Worm (Caenorhabditis elegans) whole organism, L4 larva: ENCODE results near the gene F31F4.11.
A peak's percentile ranks its signal among the peaks of the same experiment; 100 is the strongest.

Experiments used
- F44E2.7 ChIP-seq: fragments of 200-800 bp; sonication (Bioruptor generic); IDR thresholded peaks from 2 replicates; pipeline ENCODE4 v2.1.2; 2022; ENCODE audit warnings: missing genetic modification characterization, missing compliant biosample characterization
- R02D3.7 ChIP-seq: fragments of 150-350 bp; sonication (generic microtip); optimal IDR thresholded peaks from 3 replicates; lab custom pipeline; 2014; ENCODE audit warnings: missing biosample characterization, missing genetic modification characterization
- T20F7.1 ChIP-seq: fragments of 200-800 bp; sonication (Bioruptor generic); optimal IDR thresholded peaks from 2 replicates; lab custom pipeline; 2018; ENCODE audit warnings: mild to moderate bottlenecking, missing genetic modification characterization, missing compliant biosample characterization
- Y105C5A.15 ChIP-seq: fragments of 200-800 bp; sonication (Bioruptor generic); IDR thresholded peaks from 2 replicates; pipeline ENCODE4 v1.3.6; 2022; ENCODE audit warnings: missing genetic modification characterization, missing compliant biosample characterization
- Y5F2A.4 ChIP-seq: fragments of 200-800 bp; sonication (Bioruptor generic); optimal IDR thresholded peaks from 2 replicates; lab custom pipeline; 2018; ENCODE audit warnings: mild to moderate bottlenecking, missing genetic modification characterization, missing compliant biosample characterization
- aha-1 ChIP-seq: fragments of 150-350 bp; peaks from one replicate; lab custom pipeline; 2014; ENCODE audit warnings: missing biosample characterization, missing genetic modification characterization
- ceh-32 ChIP-seq: sonication (generic microtip); optimal IDR thresholded peaks from 2 replicates; lab custom pipeline; 2016; ENCODE audit warnings: mild to moderate bottlenecking, missing genetic modification characterization, missing compliant biosample characterization; ENCODE audit not compliant: poor library complexity
- ceh-62 ChIP-seq: sonication (generic microtip); optimal IDR thresholded peaks from 2 replicates; lab custom pipeline; 2017; ENCODE audit warnings: missing biosample characterization, missing genetic modification characterization
- ceh-82 ChIP-seq: sonication (generic microtip); optimal IDR thresholded peaks from 2 replicates; lab custom pipeline; 2017; ENCODE audit warnings: missing biosample characterization, missing genetic modification characterization
- dmd-6 ChIP-seq: fragments of 200-800 bp; sonication (Bioruptor generic); IDR thresholded peaks from 2 replicates; pipeline ENCODE4 v1.3.6; 2022; ENCODE audit warnings: missing genetic modification reagents, missing genetic modification characterization, missing compliant biosample characterization
- dpl-1 ChIP-seq: fragments of 150-350 bp; optimal IDR thresholded peaks from 2 replicates; lab custom pipeline; 2014; ENCODE audit warnings: missing biosample characterization, missing genetic modification reagents, missing genetic modification characterization
- duxl-1 ChIP-seq: sonication (generic microtip); optimal IDR thresholded peaks from 2 replicates; lab custom pipeline; 2016; ENCODE audit warnings: mild to moderate bottlenecking, missing genetic modification characterization, moderate library complexity, missing compliant biosample characterization; ENCODE audit not compliant: poor library complexity
- gei-8 ChIP-seq: fragments of 200-800 bp; sonication (Bioruptor generic); optimal IDR thresholded peaks from 2 replicates; lab custom pipeline; 2018; ENCODE audit warnings: mild to moderate bottlenecking, missing genetic modification characterization, missing compliant biosample characterization
- hif-1 ChIP-seq, 2 experiments: sonication (generic microtip); optimal IDR thresholded peaks; 2 replicates each; lab custom pipeline; 2016 to 2017; ENCODE audit warnings: missing compliant biosample characterization in 2 of 2, missing genetic modification characterization in 2 of 2, missing genetic modification reagents in 2 of 2, missing genotype in 2 of 2, mild to moderate bottlenecking in 1 of 2
- hlh-11 ChIP-seq: fragments of 200-800 bp; sonication (Bioruptor generic); optimal IDR thresholded peaks from 2 replicates; lab custom pipeline; 2018; ENCODE audit warnings: mild to moderate bottlenecking, missing genetic modification characterization, missing compliant biosample characterization
- hlh-30 ChIP-seq: sonication (generic microtip); optimal IDR thresholded peaks from 2 replicates; lab custom pipeline; 2017; ENCODE audit warnings: antibody characterized with exemption, mild to moderate bottlenecking, missing genetic modification characterization, missing compliant biosample characterization; ENCODE audit not compliant: insufficient read depth
- hmg-1.1 ChIP-seq: fragments of 200-800 bp; sonication (Bioruptor generic); IDR thresholded peaks from 2 replicates; pipeline ENCODE4 v1.3.6; 2022; ENCODE audit warnings: missing genetic modification reagents, missing genetic modification characterization, missing compliant biosample characterization
- lim-7 ChIP-seq: fragments of 200-800 bp; sonication (Bioruptor generic); IDR thresholded peaks from 2 replicates; pipeline ENCODE4 v1.3.6; 2022; ENCODE audit warnings: missing genetic modification characterization, missing compliant biosample characterization
- madf-9 ChIP-seq: fragments of 200-800 bp; sonication (Bioruptor generic); conservative IDR thresholded peaks from 2 replicates; pipeline ENCODE4 v1.3.6; 2022; ENCODE audit warnings: missing genetic modification reagents, missing genetic modification characterization, missing compliant biosample characterization
- mdl-1 ChIP-seq, 2 experiments: fragments of 150-350 bp in 1 of 2; sonication (generic microtip) in 1 of 2; optimal IDR thresholded peaks; 2 replicates each; lab custom pipeline; 2014 to 2017; ENCODE audit warnings: missing biosample characterization in 2 of 2, missing genetic modification characterization in 2 of 2
- mdt-29 ChIP-seq: fragments of 200-800 bp; sonication (Bioruptor generic); IDR thresholded peaks from 2 replicates; pipeline ENCODE4 v1.3.6; 2022; ENCODE audit warnings: missing genetic modification reagents, missing genetic modification characterization, missing compliant biosample characterization
- mep-1 ChIP-seq: fragments of 150-350 bp; sonication (generic microtip); optimal IDR thresholded peaks from 3 replicates; lab custom pipeline; 2014; ENCODE audit warnings: missing biosample characterization, missing genetic modification characterization
- mxl-2 ChIP-seq: fragments of 200-800 bp; sonication (Bioruptor generic); conservative IDR thresholded peaks from 2 replicates; pipeline ENCODE4 v1.3.6; 2022; ENCODE audit warnings: missing genetic modification reagents, missing genetic modification characterization, missing compliant biosample characterization
- mxl-3 ChIP-seq: fragments of 200-800 bp; sonication (Bioruptor generic); optimal IDR thresholded peaks from 2 replicates; lab custom pipeline; 2018; ENCODE audit warnings: mild to moderate bottlenecking, missing genetic modification characterization, missing compliant biosample characterization
- nhr-10 ChIP-seq: fragments of 150-350 bp; optimal IDR thresholded peaks from 2 replicates; lab custom pipeline; 2014; ENCODE audit warnings: missing biosample characterization, missing genetic modification characterization
- nhr-25 ChIP-seq: sonication (generic microtip); optimal IDR thresholded peaks from 2 replicates; lab custom pipeline; 2017; ENCODE audit warnings: missing genetic modification characterization, mild to moderate bottlenecking, missing compliant biosample characterization, antibody characterized with exemption, moderate library complexity, borderline replicate concordance; ENCODE audit not compliant: insufficient read depth
- nhr-28 ChIP-seq: fragments of 150-350 bp; optimal IDR thresholded peaks from 2 replicates; lab custom pipeline; 2014; ENCODE audit warnings: missing biosample characterization, missing genetic modification characterization
- nhr-42 ChIP-seq: fragments of 200-800 bp; sonication (Bioruptor generic); IDR thresholded peaks from 2 replicates; pipeline ENCODE4 v1.3.6; 2022; ENCODE audit warnings: missing genetic modification characterization, missing compliant biosample characterization
- nhr-6 ChIP-seq: fragments of 150-350 bp; optimal IDR thresholded peaks from 2 replicates; lab custom pipeline; 2014; ENCODE audit warnings: missing biosample characterization, missing genetic modification characterization
- nhr-77 ChIP-seq: fragments of 150-350 bp; optimal IDR thresholded peaks from 2 replicates; lab custom pipeline; 2014; ENCODE audit warnings: missing biosample characterization, missing genetic modification characterization
- rbr-2 ChIP-seq: sonication (generic microtip); optimal IDR thresholded peaks from 2 replicates; lab custom pipeline; 2016; ENCODE audit warnings: missing genotype, missing genetic modification characterization, missing compliant biosample characterization
- snpc-4 ChIP-seq: fragments of 150-350 bp; optimal IDR thresholded peaks from 2 replicates; lab custom pipeline; 2014; ENCODE audit warnings: missing biosample characterization, missing genetic modification characterization
- spr-3 ChIP-seq: fragments of 200-800 bp; sonication (Bioruptor generic); optimal IDR thresholded peaks from 2 replicates; lab custom pipeline; 2018; ENCODE audit warnings: mild to moderate bottlenecking, missing genetic modification characterization, missing compliant biosample characterization
- unc-39 ChIP-seq: sonication (generic microtip); optimal IDR thresholded peaks from 2 replicates; lab custom pipeline; 2017; ENCODE audit warnings: missing biosample characterization, missing genetic modification characterization
- vab-7 ChIP-seq: fragments of 200-800 bp; sonication (Bioruptor generic); IDR thresholded peaks from 2 replicates; pipeline ENCODE4 v1.3.6; 2022; ENCODE audit warnings: missing genetic modification reagents, missing genetic modification characterization, missing compliant biosample characterization
- zfp-3 ChIP-seq: fragments of 200-800 bp; sonication (Bioruptor generic); conservative IDR thresholded peaks from 2 replicates; pipeline ENCODE4 v1.3.6; 2022; ENCODE audit warnings: missing genetic modification reagents, missing genetic modification characterization, missing compliant biosample characterization

F31F4.11 gene

DNA sequence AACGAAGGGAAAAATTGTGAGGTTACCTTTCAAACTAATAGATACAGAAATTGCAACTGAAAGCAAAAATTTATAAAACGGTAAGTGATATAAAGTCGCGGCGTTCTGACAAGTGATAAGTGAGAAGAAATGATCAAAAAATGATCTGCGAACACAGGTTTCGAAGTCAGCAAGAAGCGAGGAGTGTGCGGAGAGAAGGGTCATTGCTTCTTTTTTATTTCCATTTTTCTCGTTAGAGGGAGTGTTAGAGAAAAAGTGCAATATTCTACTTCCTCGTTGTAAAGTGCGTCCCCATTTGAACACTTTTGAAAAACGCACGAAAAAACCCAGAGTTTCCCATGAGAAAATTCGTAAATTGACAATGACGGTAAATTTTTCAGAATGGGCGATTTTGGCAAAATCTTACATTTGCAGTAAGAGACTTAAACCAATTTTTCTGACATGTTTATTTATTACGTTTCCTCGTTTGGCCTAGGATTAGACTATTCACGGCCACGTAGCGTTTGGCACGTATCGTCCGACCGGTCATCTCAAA, 12.4 kb upstream of the F31F4.11 start, which contains the start of the genes fbxa-72 and srx-21 (continued):
- TF ChIP-seq gei-8 (GFP tag; lab: Kevin White, UChicago) (no peak), ceh-32 (tag; lab: Kevin White, UChicago) (no peak), lim-7 (GFP tag; lab: Robert Waterston, UW) (no peak), hif-1 (tag; optimal IDR thresholded peaks at IDR 0.05; lab: Kevin White, UChicago) (peak in 1 of 2 experiments; percentile 57)
- TF ChIP-seq, all 104 proteins: peak for 14

DNA sequence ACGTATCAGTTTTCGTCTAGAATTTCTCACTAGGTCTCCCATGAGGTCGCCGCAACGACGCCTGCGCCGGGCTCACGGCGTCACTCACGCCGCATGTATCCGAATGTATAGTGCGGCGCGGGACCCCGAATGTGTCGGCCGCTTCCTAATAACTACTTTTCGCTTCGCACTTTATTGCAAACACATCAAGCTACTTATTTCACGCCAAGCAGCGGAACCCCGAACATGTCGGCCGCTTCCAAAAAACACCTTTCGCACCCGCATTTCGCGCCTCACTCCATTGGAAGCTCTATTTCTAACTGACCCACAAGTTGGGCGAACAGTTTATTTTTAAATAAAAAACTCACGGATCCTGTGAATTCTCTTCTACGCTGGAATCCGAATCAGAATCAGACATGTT, 11.9 kb upstream of the F31F4.11 start:
- TF ChIP-seq unc-39 (tag; lab: Kevin White, UChicago) = no peak
- no peak for TF ChIP-seq rbr-2 (tag; lab: Kevin White, UChicago)
- TF ChIP-seq spr-3 (GFP tag; lab: Kevin White, UChicago) = no peak
- TF ChIP-seq vab-7 = no peak
- no peak for TF ChIP-seq ceh-82 (tag; lab: Kevin White, UChicago)
- TF ChIP-seq aha-1 (tag; lab: Kevin White, UChicago) = no peak
- no peak for TF ChIP-seq mxl-2 (GFP tag; lab: Robert Waterston, UW)

DNA sequence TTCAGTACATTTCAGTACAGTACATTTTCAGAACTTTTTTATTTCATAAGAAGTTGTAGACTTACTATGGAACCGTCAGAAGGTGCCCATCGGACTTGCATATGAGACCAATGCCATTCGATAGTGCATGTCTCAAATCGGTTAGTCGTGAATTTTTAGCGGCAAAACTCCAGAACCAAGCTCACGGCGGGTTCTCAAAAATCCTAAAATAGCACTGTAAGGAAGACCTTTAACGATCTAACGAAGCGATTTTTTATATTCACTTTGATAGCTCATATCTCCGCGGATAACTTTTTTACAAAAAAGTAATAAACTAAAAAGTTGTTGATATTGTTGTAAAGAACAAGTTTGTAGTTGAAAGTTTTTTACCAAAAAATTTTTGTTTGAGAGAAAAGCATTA, 10.0 kb upstream of the F31F4.11 start, which contains the start of gene sru-25:
Gene sru-25, minus strand, starts transcription at position 101 of the 400 bp plus-strand sequence.
- no peak for TF ChIP-seq Y105C5A.15 (GFP tag; lab: Robert Waterston, UW)
- no peak for TF ChIP-seq R02D3.7 (tag; lab: Kevin White, UChicago)
- TF ChIP-seq hlh-11 (tag; lab: Kevin White, UChicago) = no peak
- no peak for TF ChIP-seq T20F7.1 (GFP tag; lab: Kevin White, UChicago)
- no peak for TF ChIP-seq spr-3 (GFP tag; lab: Kevin White, UChicago)
- TF ChIP-seq F44E2.7 (GFP tag; lab: Robert Waterston, UW) = no peak
- TF ChIP-seq gei-8 (GFP tag; lab: Kevin White, UChicago) = no peak
- no peak for TF ChIP-seq nhr-6 (tag; lab: Kevin White, UChicago)
- TF ChIP-seq ceh-82 (tag; lab: Kevin White, UChicago) = no peak
- TF ChIP-seq nhr-42 (GFP tag; lab: Robert Waterston, UW) = no peak

DNA sequence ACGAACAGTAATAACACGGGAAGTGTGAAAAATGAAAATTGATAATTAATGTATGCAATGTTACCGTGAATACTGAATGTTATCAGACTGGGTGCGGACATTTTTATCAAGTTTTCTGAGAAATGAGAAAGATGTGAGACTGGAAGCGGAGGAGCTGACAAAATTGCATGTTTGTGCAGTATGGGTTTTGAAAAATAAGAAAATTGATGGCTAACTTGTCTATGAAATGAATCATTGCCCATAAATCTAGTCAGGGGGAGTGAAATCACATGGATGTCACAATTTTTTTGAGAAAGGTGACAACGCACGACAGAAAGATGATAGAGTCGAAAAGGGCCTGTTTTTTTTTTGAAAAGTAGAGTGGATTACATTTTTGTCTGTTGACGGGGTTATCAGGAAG, 7.1 kb upstream of the F31F4.11 start, which contains the start of gene sru-24:
Gene sru-24, minus strand, starts transcription at position 101 of the 400 bp plus-strand sequence.
- TF ChIP-seq mep-1 (tag; lab: Kevin White, UChicago) (no peak), nhr-10 (no peak), R02D3.7 (tag; lab: Kevin White, UChicago) (no peak), dpl-1 (GFP tag; lab: Kevin White, UChicago) (no peak), mdt-29 (GFP tag; lab: Robert Waterston, UW) (no peak), lim-7 (GFP tag; lab: Robert Waterston, UW) (no peak), nhr-25 (tag; lab: Kevin White, UChicago) (no peak), snpc-4 (tag; lab: Kevin White, UChicago) (no peak)
- TF ChIP-seq, all 104 proteins: peak for 0

DNA sequence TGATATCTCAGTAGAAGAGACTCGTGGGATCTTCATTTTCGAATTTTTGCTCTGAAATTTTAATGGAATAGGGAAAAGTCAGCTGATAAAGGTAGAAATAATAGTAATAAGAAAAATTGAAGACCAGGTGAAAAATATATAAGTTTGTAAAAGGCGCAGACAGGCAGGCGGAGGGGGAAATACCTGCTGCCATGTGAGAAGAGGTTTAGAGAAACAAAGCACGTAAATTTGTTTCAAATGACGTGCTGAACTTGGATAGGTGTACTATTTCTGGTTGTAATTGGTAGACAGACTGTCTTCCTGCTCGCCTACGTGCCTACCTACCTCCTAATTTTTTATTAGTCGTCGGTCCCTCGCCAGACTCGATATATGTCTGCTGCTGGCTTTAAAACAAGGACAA, 3.2 kb upstream of the F31F4.11 start, which contains the start of gene nhr-180:
Gene nhr-180, minus strand, starts transcription at position 52 of the 400 bp plus-strand sequence.
- TF ChIP-seq nhr-77 (tag; lab: Kevin White, UChicago) (peak; percentile 6), mdl-1 (tag; optimal IDR thresholded peaks at IDR 0.05; lab: Kevin White, UChicago) (peak; percentile 37 to 74), aha-1 (tag; lab: Kevin White, UChicago) (peak; percentile 13), hmg-1.1 (0 out of 2 replicates have a peak, but pooled peaks have one; percentile 12), Y5F2A.4 (no peak), mxl-3 (GFP tag; lab: Kevin White, UChicago) (peak; percentile 33), dmd-6 (GFP tag; lab: Robert Waterston, UW) (peak; percentile 61; the same call in 1 of the 2 replicates), madf-9 (no peak), zfp-3 (GFP tag; lab: Robert Waterston, UW) (no peak), hlh-30 (tag; lab: Kevin White, UChicago) (peak; percentile 69), duxl-1 (tag; lab: Kevin White, UChicago) (peak; percentile 58), ceh-62 (no peak), nhr-28 (tag; lab: Kevin White, UChicago) (peak; percentile 39)
